Fruit fly (Drosophila melanogaster) whole organism, embryonic: ENCODE data around the gene flfl.

Source experiments
- Antp ChIP-seq: fragments of 200-800 bp; sonication (Bioruptor generic); optimal IDR thresholded peaks from 3 replicates; lab custom pipeline; 2016; ENCODE audit warnings: missing biosample characterization, missing genetic modification characterization
- CG10274 ChIP-seq: fragments of 200-800 bp; sonication (Bioruptor generic); optimal IDR thresholded peaks from 3 replicates; lab custom pipeline; 2017; ENCODE audit warnings: missing biosample characterization, mild to moderate bottlenecking, missing genetic modification characterization
- CG11723 ChIP-seq: fragments of 200-800 bp; sonication (Bioruptor generic); optimal IDR thresholded peaks from 2 replicates; lab custom pipeline; 2017; ENCODE audit warnings: missing biosample characterization, mild to moderate bottlenecking, missing genetic modification characterization
- CG14965 ChIP-seq: fragments of 200-800 bp; sonication (Bioruptor generic); optimal IDR thresholded peaks from 2 replicates; lab custom pipeline; 2016; ENCODE audit warnings: missing biosample characterization, missing genetic modification characterization, borderline replicate concordance
- CG15601 ChIP-seq: fragments of 200-800 bp; sonication (Bioruptor generic); optimal IDR thresholded peaks from 3 replicates; lab custom pipeline; 2019; ENCODE audit warnings: missing biosample characterization, mild to moderate bottlenecking, missing genetic modification characterization, moderate library complexity
- CG15696 ChIP-seq: fragments of 200-800 bp; sonication (Bioruptor generic); optimal IDR thresholded peaks from 2 replicates; lab custom pipeline; 2019; ENCODE audit warnings: missing biosample characterization, mild to moderate bottlenecking, missing genetic modification characterization, moderate library complexity
- CG17361 ChIP-seq: fragments of 200-800 bp; sonication (Bioruptor generic); IDR thresholded peaks from 3 replicates; pipeline ENCODE4 v1.3.6; 2022; ENCODE audit warnings: missing biosample characterization, missing genetic modification characterization
- CG17912 ChIP-seq: fragments of 200-800 bp; sonication (Bioruptor generic); optimal IDR thresholded peaks from 2 replicates; lab custom pipeline; 2018; ENCODE audit warnings: missing biosample characterization, mild to moderate bottlenecking, missing genetic modification characterization
- CG18599 ChIP-seq: fragments of 200-800 bp; sonication (Bioruptor generic); optimal IDR thresholded peaks from 3 replicates; lab custom pipeline; 2017; ENCODE audit warnings: missing biosample characterization, missing genetic modification characterization, mild to moderate bottlenecking, moderate library complexity, missing genetic modification reagents
- CG32532 ChIP-seq: fragments of 200-800 bp; sonication (Bioruptor generic); IDR thresholded peaks from 2 replicates; pipeline ENCODE4 v1.3.6; 2022; ENCODE audit warnings: missing biosample characterization, missing genetic modification characterization
- CG32767 ChIP-seq: fragments of 200-800 bp; sonication (Bioruptor generic); IDR thresholded peaks from 2 replicates; pipeline ENCODE4 v1.3.6; 2022; ENCODE audit warnings: missing biosample characterization, missing genetic modification characterization
- CG32772 ChIP-seq: fragments of 200-800 bp; sonication (Bioruptor generic); IDR thresholded peaks from 2 replicates; pipeline ENCODE4 v1.3.6; 2022; ENCODE audit warnings: missing biosample characterization, missing genetic modification characterization
- CG34376 ChIP-seq: fragments of 200-800 bp; sonication (Bioruptor generic); optimal IDR thresholded peaks from 2 replicates; lab custom pipeline; 2018; ENCODE audit warnings: missing biosample characterization, mild to moderate bottlenecking, missing genetic modification characterization
- CG3995 ChIP-seq: fragments of 200-800 bp; sonication (Bioruptor generic); optimal IDR thresholded peaks from 3 replicates; lab custom pipeline; 2016; ENCODE audit warnings: missing biosample characterization, missing genetic modification characterization
- CG4282 ChIP-seq: fragments of 200-800 bp; sonication (Bioruptor generic); optimal IDR thresholded peaks from 2 replicates; lab custom pipeline; 2016; ENCODE audit warnings: missing biosample characterization, missing genetic modification characterization
- CG5245 ChIP-seq: fragments of 200-800 bp; sonication (Bioruptor generic); optimal IDR thresholded peaks from 3 replicates; lab custom pipeline; 2016; ENCODE audit warnings: missing biosample characterization, missing genetic modification characterization
- CG7372 ChIP-seq: fragments of 200-800 bp; sonication (Bioruptor generic); IDR thresholded peaks from 2 replicates; pipeline ENCODE4 v1.3.6; 2022; ENCODE audit warnings: missing biosample characterization, missing genetic modification characterization
- CG8765 ChIP-seq: fragments of 200-800 bp; sonication (Bioruptor generic); IDR thresholded peaks from 2 replicates; pipeline ENCODE4 v1.3.6; 2022; ENCODE audit warnings: missing biosample characterization, missing genetic modification characterization
- Camta ChIP-seq: fragments of 200-800 bp; sonication (Bioruptor generic); optimal IDR thresholded peaks from 2 replicates; lab custom pipeline; 2016; ENCODE audit warnings: missing biosample characterization, missing genetic modification characterization
- Dad ChIP-seq: fragments of 200-800 bp; sonication (Bioruptor generic); optimal IDR thresholded peaks from 3 replicates; lab custom pipeline; 2016; ENCODE audit warnings: missing biosample characterization, missing genetic modification characterization
- Doc2 ChIP-seq: fragments of 200-800 bp; sonication (Bioruptor generic); IDR thresholded peaks from 2 replicates; pipeline ENCODE4 v1.3.6; 2022; ENCODE audit warnings: missing biosample characterization, missing genetic modification characterization
- ERR ChIP-seq: fragments of 200-800 bp; sonication (Bioruptor generic); optimal IDR thresholded peaks from 2 replicates; lab custom pipeline; 2016; ENCODE audit warnings: missing biosample characterization, missing genetic modification characterization
- Hand ChIP-seq: fragments of 200-800 bp; sonication (Bioruptor generic); optimal IDR thresholded peaks from 2 replicates; lab custom pipeline; 2017; ENCODE audit warnings: mild to moderate bottlenecking, missing biosample characterization, missing genetic modification reagents, missing genetic modification characterization
- Hmx ChIP-seq: fragments of 200-800 bp; sonication (Bioruptor generic); optimal IDR thresholded peaks from 2 replicates; lab custom pipeline; 2016; ENCODE audit warnings: missing biosample characterization, missing genetic modification characterization
- Lhr ChIP-seq: fragments of 200-800 bp; sonication (Bioruptor generic); optimal IDR thresholded peaks from 3 replicates; lab custom pipeline; 2017; ENCODE audit warnings: mild to moderate bottlenecking, missing biosample characterization, missing genetic modification reagents, missing genetic modification characterization
- Mad ChIP-seq: fragments of 200-800 bp; sonication (Bioruptor generic); optimal IDR thresholded peaks from 2 replicates; lab custom pipeline; 2016; ENCODE audit warnings: missing biosample characterization, missing genetic modification characterization
- Tbp ChIP-seq: fragments of >200 bp; optimal IDR thresholded peaks from 2 replicates; lab custom pipeline; 2018; ENCODE audit warnings: missing biosample characterization, missing genetic modification characterization
- ab ChIP-seq: fragments of 200-800 bp; sonication (Bioruptor generic); optimal IDR thresholded peaks from 2 replicates; lab custom pipeline; 2016; ENCODE audit warnings: missing biosample characterization, missing genetic modification characterization
- bowl ChIP-seq: fragments of 200-800 bp; sonication (Bioruptor generic); IDR thresholded peaks from 2 replicates; pipeline ENCODE4 v1.3.6; 2022; ENCODE audit warnings: missing biosample characterization, missing genetic modification characterization
- cas ChIP-seq: fragments of 200-800 bp; sonication (Bioruptor generic); IDR thresholded peaks from 2 replicates; pipeline ENCODE4 v1.3.6; 2022; ENCODE audit warnings: missing biosample characterization, missing genetic modification characterization
- chn ChIP-seq: fragments of 200-800 bp; sonication (Bioruptor generic); optimal IDR thresholded peaks from 2 replicates; lab custom pipeline; 2016; ENCODE audit warnings: missing biosample characterization, missing genetic modification characterization
- croc ChIP-seq: fragments of 200-800 bp; sonication (Bioruptor generic); conservative IDR thresholded peaks from 3 replicates; pipeline ENCODE4 v1.3.6; 2022; ENCODE audit warnings: missing biosample characterization, missing genetic modification characterization
- crol ChIP-seq: fragments of 200-800 bp; sonication (Bioruptor generic); IDR thresholded peaks from 2 replicates; pipeline ENCODE4 v1.3.6; 2022; ENCODE audit warnings: missing biosample characterization, missing genetic modification characterization
- dati ChIP-seq: fragments of 200-800 bp; sonication (Bioruptor generic); IDR thresholded peaks from 2 replicates; pipeline ENCODE4 v1.3.6; 2022; ENCODE audit warnings: missing biosample characterization, missing genetic modification characterization
- dpn ChIP-seq, 2 experiments: fragments of 200-800 bp; sonication (Bioruptor generic); optimal IDR thresholded peaks; 3 replicates each; lab custom pipeline; 2016; ENCODE audit warnings: missing biosample characterization in 2 of 2, missing genetic modification characterization in 2 of 2
- dysf ChIP-seq: fragments of 200-800 bp; sonication (Bioruptor generic); IDR thresholded peaks from 3 replicates; pipeline ENCODE4 v1.3.6; 2022; ENCODE audit warnings: missing biosample characterization, missing genetic modification characterization
- h ChIP-seq: fragments of >200 bp; optimal IDR thresholded peaks from 2 replicates; lab custom pipeline; 2017
- lilli ChIP-seq: fragments of 200-800 bp; sonication (Bioruptor generic); optimal IDR thresholded peaks from 3 replicates; lab custom pipeline; 2016; ENCODE audit warnings: missing biosample characterization, missing genetic modification characterization
- lmd ChIP-seq: fragments of 200-800 bp; sonication (Bioruptor generic); IDR thresholded peaks from 2 replicates; pipeline ENCODE4 v1.3.6; 2022; ENCODE audit warnings: missing biosample characterization, missing genetic modification characterization
- lov ChIP-seq, 2 experiments: fragments of 200-800 bp in 1 of 2; fragments of >200 bp in 1 of 2; sonication (Bioruptor generic) in 1 of 2; IDR thresholded peaks in 1 of 2; optimal IDR thresholded peaks in 1 of 2; 2 replicates in 1 of 2; 3 replicates in 1 of 2; pipeline versions ENCODE4 v1.3.6 to Lab custom; 2017 to 2022; ENCODE audit warnings: missing biosample characterization in 1 of 2, missing genetic modification characterization in 1 of 2
- mld ChIP-seq: fragments of 200-800 bp; sonication (Bioruptor generic); IDR thresholded peaks from 3 replicates; pipeline ENCODE4 v1.3.6; 2022; ENCODE audit warnings: missing biosample characterization, missing genetic modification characterization; ENCODE audit not compliant: partially characterized antibody
- rib ChIP-seq: fragments of 200-800 bp; sonication (Bioruptor generic); IDR thresholded peaks from 2 replicates; pipeline ENCODE4 v1.3.6; 2022; ENCODE audit warnings: missing biosample characterization, missing genetic modification characterization
- scrt ChIP-seq: fragments of 200-800 bp; sonication (Bioruptor generic); optimal IDR thresholded peaks from 2 replicates; lab custom pipeline; 2018; ENCODE audit warnings: missing biosample characterization, mild to moderate bottlenecking, missing genetic modification characterization, moderate library complexity
- sens-2 ChIP-seq: fragments of 200-800 bp; sonication (Bioruptor generic); IDR thresholded peaks from 2 replicates; pipeline ENCODE4 v1.3.6; 2022; ENCODE audit warnings: missing biosample characterization, missing genetic modification characterization
- sisA ChIP-seq: fragments of 200-800 bp; sonication (Bioruptor generic); IDR thresholded peaks from 2 replicates; pipeline ENCODE4 v1.3.6; 2022; ENCODE audit warnings: missing biosample characterization, missing genetic modification characterization
- sr ChIP-seq: fragments of 200-800 bp; sonication (Bioruptor generic); IDR thresholded peaks from 3 replicates; pipeline ENCODE4 v1.3.6; 2022; ENCODE audit warnings: missing biosample characterization, missing genetic modification characterization
- ssp ChIP-seq: fragments of 200-800 bp; sonication (Bioruptor generic); IDR thresholded peaks from 2 replicates; pipeline ENCODE4 v1.3.6; 2022; ENCODE audit warnings: missing biosample characterization, missing genetic modification characterization
- tup ChIP-seq: fragments of 200-800 bp; sonication (Bioruptor generic); optimal IDR thresholded peaks from 2 replicates; lab custom pipeline; 2016; ENCODE audit warnings: missing biosample characterization, mild to moderate bottlenecking, missing genetic modification characterization, moderate library complexity
- vvl ChIP-seq: fragments of 200-800 bp; sonication (Bioruptor generic); IDR thresholded peaks from 2 replicates; pipeline ENCODE4 v1.3.6; 2022; ENCODE audit warnings: missing biosample characterization, missing genetic modification characterization

flfl gene

DNA sequence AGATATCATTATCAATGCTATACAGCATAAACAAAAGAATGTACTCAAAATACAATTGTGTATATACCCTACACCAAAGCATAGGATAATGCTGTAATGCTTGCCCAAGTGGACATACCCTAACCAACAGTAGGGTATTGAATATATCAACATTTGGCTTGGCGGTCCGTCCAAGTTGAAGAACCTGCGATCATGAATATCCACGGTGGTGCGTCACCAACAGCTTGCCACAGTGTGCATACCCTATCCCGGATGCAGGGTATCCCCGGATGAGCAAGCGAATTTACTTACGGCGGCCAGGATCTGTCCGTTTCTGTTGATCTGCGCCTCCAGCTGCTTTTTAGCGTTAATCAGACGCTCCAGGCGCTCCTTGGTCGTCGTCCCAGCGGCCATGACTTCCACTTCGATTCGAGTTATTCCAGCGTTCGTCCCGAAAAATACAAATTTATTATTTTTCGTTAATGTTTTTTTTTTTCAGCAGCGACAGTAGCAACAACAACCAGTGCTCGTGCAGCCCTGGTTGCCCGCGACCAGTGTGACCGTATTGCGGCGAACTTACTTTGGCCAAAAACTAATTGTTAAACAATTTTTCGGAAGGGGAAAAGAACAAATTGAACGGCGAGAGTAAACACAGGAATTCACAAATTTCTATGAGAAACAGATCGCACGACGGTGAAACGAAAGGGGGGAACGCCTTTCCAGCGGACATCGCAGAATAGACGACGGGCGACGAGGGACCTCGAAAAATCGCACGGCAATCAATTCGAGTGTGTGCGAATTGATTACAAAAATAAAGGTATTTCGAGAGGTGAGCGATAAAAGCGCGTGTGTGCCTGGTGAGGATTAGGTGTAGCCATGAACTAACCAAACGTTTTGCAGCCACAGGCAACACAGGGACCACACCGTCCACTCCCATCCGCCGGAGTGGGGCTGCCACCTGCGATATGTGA is 7.3 kb upstream of the flfl start, which contains the start of the genes Lkb1 and CG9588 (continued):
- TF ChIP-seq CG32532 (GFP tag; lab: Robert Waterston, UW) (peak; percentile 81), dati (GFP tag; lab: Robert Waterston, UW) (peak; percentile 20; the same call in 1 of the 2 replicates), CG14965 (GFP tag; lab: Kevin White, UChicago) (no peak), dpn (GFP tag; optimal IDR thresholded peaks at IDR 0.05; lab: Kevin White, UChicago) (peak; percentile 41 to 60), bowl (GFP tag; lab: Robert Waterston, UW) (0 out of 2 replicates have a peak, but pooled peaks have one; percentile 28), CG8765 (GFP tag; lab: Robert Waterston, UW) (peak; percentile 66), CG34376 (GFP tag; lab: Kevin White, UChicago) (no peak), scrt (GFP tag; lab: Kevin White, UChicago) (no peak), lilli (GFP tag; lab: Kevin White, UChicago) (peak; percentile 71), CG18599 (GFP tag; lab: Kevin White, UChicago) (peak; percentile 53), CG32767 (GFP tag; lab: Robert Waterston, UW) (peak; percentile 53; the same call in 1 of the 2 replicates), Hmx (GFP tag; lab: Kevin White, UChicago) (no peak), CG15601 (tag; lab: Kevin White, UChicago) (no peak), Lhr (GFP tag; lab: Kevin White, UChicago) (peak; percentile 11), lov (optimal IDR thresholded peaks at IDR 0.05; lab: Kevin White, UChicago) (no peak), lov (GFP tag; IDR thresholded peaks at IDR 0.05; lab: Robert Waterston, UW) (peak; percentile 75; the same call in 2 of the 3 replicates), CG15696 (tag; lab: Kevin White, UChicago) (no peak), rib (GFP tag; lab: Robert Waterston, UW) (no peak), ERR (GFP tag; lab: Kevin White, UChicago) (peak; percentile 17), dysf (peak; percentile 79), vvl (GFP tag; lab: Robert Waterston, UW) (peak; percentile 87), CG5245 (no peak), Camta (peak; percentile 12), CG3995 (GFP tag; lab: Kevin White, UChicago) (no peak), Tbp (GFP tag; lab: Kevin White, UChicago) (no peak), sr (GFP tag; lab: Robert Waterston, UW) (peak; percentile 68; the same call in 2 of the 3 replicates), mld (GFP tag; lab: Robert Waterston, UW) (no peak), tup (peak; percentile 3), Doc2 (no peak), Antp (peak; percentile 60), ab (GFP tag; lab: Kevin White, UChicago) (no peak), ssp (GFP tag; lab: Robert Waterston, UW) (peak; percentile 67), Hand (GFP tag; lab: Kevin White, UChicago) (no peak), chn (GFP tag; lab: Kevin White, UChicago) (peak; percentile 49), crol (GFP tag; lab: Robert Waterston, UW) (no peak), sens-2 (GFP tag; lab: Robert Waterston, UW) (no peak), CG32772 (peak; percentile 66), CG7372 (GFP tag; lab: Robert Waterston, UW) (peak; percentile 66), CG11723 (GFP tag; lab: Kevin White, UChicago) (peak; percentile 3), h (lab: Kevin White, UChicago) (no peak), lmd (GFP tag; lab: Robert Waterston, UW) (peak; percentile 82), CG10274 (no peak), Mad (GFP tag; lab: Kevin White, UChicago) (peak; percentile 2), CG17361 (GFP tag; lab: Robert Waterston, UW) (peak; percentile 33; the same call in 1 of the 3 replicates), croc (GFP tag; lab: Robert Waterston, UW) (no peak; the same call in 2 of the 3 replicates), CG17912 (GFP tag; lab: Kevin White, UChicago) (no peak), cas (GFP tag; lab: Robert Waterston, UW) (peak; percentile 21; the same call in 1 of the 2 replicates), sisA (GFP tag; lab: Robert Waterston, UW) (peak; percentile 87), Dad (peak; percentile 8), CG4282 (GFP tag; lab: Kevin White, UChicago) (no peak)
